Worm (Caenorhabditis elegans): Measurements from ENCODE around the gene mrp-4.

mrp-4 gene

DNA sequence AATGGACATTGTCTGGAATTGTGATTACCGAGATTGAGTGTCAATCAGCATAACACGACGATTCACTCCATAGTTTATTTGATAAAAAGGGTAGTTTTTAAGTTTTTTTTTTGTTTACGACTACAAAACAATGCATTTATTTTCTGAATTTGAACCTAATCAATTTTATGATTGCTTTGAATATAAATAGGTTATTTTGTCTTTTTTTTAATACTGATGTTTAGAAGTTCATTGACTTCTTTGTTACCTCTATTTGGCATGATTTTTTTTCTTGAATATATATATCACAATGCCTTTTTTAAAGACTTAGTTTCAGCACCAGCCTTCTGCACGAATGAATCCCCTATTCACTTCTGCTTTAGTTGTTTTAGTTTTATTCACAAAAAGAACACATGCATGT lies 14.6 kb upstream of the mrp-4 start, which contains the start of gene R07B1.13:
R07B1.13 (plus strand) TSS at position 301 of the 400 bp plus-strand sequence.
- TF ChIP-seq mdl-1 (tag; optimal IDR thresholded peaks at IDR 0.05) (no peak), skn-1 (tag; optimal IDR thresholded peaks at IDR 0.05) (no peak), nhr-6 (tag; optimal IDR thresholded peaks at IDR 0.05) (no peak), unc-55 (GFP tag; optimal IDR thresholded peaks at IDR 0.05) (no peak), ZK546.5 (tag; optimal IDR thresholded peaks at IDR 0.05) (no peak), alr-1 (tag; optimal IDR thresholded peaks at IDR 0.05) (no peak)

DNA sequence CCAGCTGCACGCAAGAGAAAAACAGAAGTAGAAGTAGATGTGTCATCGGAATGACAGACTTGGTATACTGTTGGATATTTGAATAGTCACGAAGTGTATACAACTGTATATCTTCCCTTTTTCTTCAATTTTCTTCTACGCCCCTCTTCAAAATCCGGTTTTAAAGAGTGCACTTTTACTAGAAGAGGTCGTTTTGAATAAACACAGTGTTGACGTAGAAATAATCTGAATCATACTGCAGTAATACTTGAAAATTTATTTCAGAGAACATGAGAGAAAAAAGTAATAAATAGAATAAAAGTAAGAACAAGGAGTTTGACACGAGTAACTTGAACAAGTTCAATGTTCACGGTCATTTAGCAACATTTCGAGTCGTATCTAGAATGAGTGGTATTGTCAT lies 11.5 kb upstream of the mrp-4 start, which contains the start of gene R07B1.8:
R07B1.8 (minus strand) TSS at position 101 of the 400 bp plus-strand sequence.
- no peak for TF ChIP-seq C34F6.9 (tag; optimal IDR thresholded peaks at IDR 0.05)
- TF ChIP-seq ztf-1 (GFP tag; conservative IDR thresholded peaks at IDR 0.05): no peak
- TF ChIP-seq nhr-129 (tag; optimal IDR thresholded peaks at IDR 0.05): no peak
- TF ChIP-seq crh-2 (tag; optimal IDR thresholded peaks at IDR 0.05): no peak
- no peak for TF ChIP-seq ceh-82 (tag; optimal IDR thresholded peaks at IDR 0.05)
- TF ChIP-seq R02D3.7 (tag; optimal IDR thresholded peaks at IDR 0.05): no peak
- no peak for TF ChIP-seq sma-3 (GFP tag; optimal IDR thresholded peaks at IDR 0.05)
- no peak for TF ChIP-seq F13H6.1 (tag; optimal IDR thresholded peaks at IDR 0.05)
- TF ChIP-seq aly-2 (tag; optimal IDR thresholded peaks at IDR 0.05): no peak
- no peak for TF ChIP-seq nhr-21 (tag; optimal IDR thresholded peaks at IDR 0.05)
- no peak for TF ChIP-seq elt-3 (tag; optimal IDR thresholded peaks at IDR 0.05)
- no peak for TF ChIP-seq unc-62 (GFP tag; optimal IDR thresholded peaks at IDR 0.05)
- no peak for TF ChIP-seq lin-13 (GFP tag; optimal IDR thresholded peaks at IDR 0.05)
- no peak for TF ChIP-seq sem-4 (tag; optimal IDR thresholded peaks at IDR 0.05)
- TF ChIP-seq unc-39 (tag; optimal IDR thresholded peaks at IDR 0.05): no peak
- no peak for TF ChIP-seq unc-55 (GFP tag; optimal IDR thresholded peaks at IDR 0.05)

DNA sequence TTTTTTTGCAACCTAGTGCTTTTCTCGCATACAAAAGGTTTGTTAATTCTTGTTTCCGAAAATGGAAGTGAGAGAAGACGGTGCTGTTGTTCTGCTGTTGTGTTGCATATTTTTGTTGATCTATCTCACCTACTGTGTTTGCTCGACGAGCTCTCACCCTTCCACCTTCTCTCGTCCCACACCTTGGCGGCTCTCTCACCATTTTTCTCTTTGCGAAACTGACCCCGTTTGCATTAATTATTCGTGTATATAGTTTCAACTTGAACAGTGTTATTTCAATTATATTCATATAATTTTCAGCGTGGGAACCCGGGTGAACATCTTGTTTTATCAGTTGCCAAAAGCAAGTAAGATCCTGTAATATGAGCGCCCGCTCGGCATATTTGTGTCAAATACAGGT lies 7.0 kb upstream of the mrp-4 start, which contains the start of gene R07B1.9:
R07B1.9 (plus strand) TSS at position 301 of the 400 bp plus-strand sequence.
- TF ChIP-seq ztf-1 (GFP tag; conservative IDR thresholded peaks at IDR 0.05) (no peak), peb-1 (tag; optimal IDR thresholded peaks at IDR 0.05) (no peak), nhr-25 (tag; optimal IDR thresholded peaks at IDR 0.05) (no peak), nhr-129 (tag; optimal IDR thresholded peaks at IDR 0.05) (no peak), unc-55 (GFP tag; optimal IDR thresholded peaks at IDR 0.05) (no peak), mdl-1 (tag; optimal IDR thresholded peaks at IDR 0.05) (no peak), sma-3 (GFP tag; optimal IDR thresholded peaks at IDR 0.05) (no peak), nhr-77 (tag; optimal IDR thresholded peaks at IDR 0.05) (no peak), nhr-6 (tag; optimal IDR thresholded peaks at IDR 0.05) (no peak), nhr-23 (tag; optimal IDR thresholded peaks at IDR 0.05) (no peak), mab-5 (tag; optimal IDR thresholded peaks at IDR 0.05) (no peak), snpc-4 (tag; optimal IDR thresholded peaks at IDR 0.05) (no peak), F13H6.1 (tag; optimal IDR thresholded peaks at IDR 0.05) (no peak), ceh-16 (tag; optimal IDR thresholded peaks at IDR 0.05) (no peak), zag-1 (tag; optimal IDR thresholded peaks at IDR 0.05) (no peak)

DNA sequence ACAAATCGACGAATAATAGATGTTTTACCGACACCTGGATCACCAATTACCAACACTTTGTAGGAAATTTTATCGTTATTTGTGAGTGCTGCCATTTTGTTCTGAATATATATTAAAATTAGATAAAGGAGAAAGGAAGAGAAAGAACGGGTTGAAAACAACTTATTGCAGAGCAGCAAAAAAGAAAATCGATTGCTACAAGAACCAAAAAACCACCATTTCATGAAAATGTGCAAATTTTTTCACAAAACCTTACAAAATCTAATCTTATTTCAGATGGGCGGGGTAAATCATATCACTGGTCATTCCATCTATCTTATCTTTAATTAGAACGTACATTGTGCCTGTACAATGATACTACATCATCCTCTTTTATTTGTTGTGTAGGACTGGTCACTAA lies 2.0 kb upstream of the mrp-4 start, which contains the start of gene glo-1:
glo-1 (minus strand) TSS at position 101 of the 400 bp plus-strand sequence.
- no peak for TF ChIP-seq snpc-4 (tag; optimal IDR thresholded peaks at IDR 0.05)
- no peak for TF ChIP-seq mbf-1 (tag; optimal IDR thresholded peaks at IDR 0.05)
- no peak for TF ChIP-seq peb-1 (tag; optimal IDR thresholded peaks at IDR 0.05)
- TF ChIP-seq nhr-77 (tag; optimal IDR thresholded peaks at IDR 0.05): no peak
- no peak for TF ChIP-seq skn-1 (tag; optimal IDR thresholded peaks at IDR 0.05)
- TF ChIP-seq dmd-4 (tag; optimal IDR thresholded peaks at IDR 0.05): no peak
- no peak for TF ChIP-seq lin-13 (GFP tag; optimal IDR thresholded peaks at IDR 0.05)
- TF ChIP-seq blmp-1 (tag; optimal IDR thresholded peaks at IDR 0.05; ENCODE audit: insufficient read depth): no peak
- TF ChIP-seq F13H6.1 (tag; optimal IDR thresholded peaks at IDR 0.05): no peak
- no peak for TF ChIP-seq nhr-10 (tag; optimal IDR thresholded peaks at IDR 0.05)
- TF ChIP-seq ceh-82 (tag; optimal IDR thresholded peaks at IDR 0.05): no peak
- TF ChIP-seq sma-3 (GFP tag; optimal IDR thresholded peaks at IDR 0.05): no peak
- TF ChIP-seq mab-5 (tag; optimal IDR thresholded peaks at IDR 0.05): no peak

DNA sequence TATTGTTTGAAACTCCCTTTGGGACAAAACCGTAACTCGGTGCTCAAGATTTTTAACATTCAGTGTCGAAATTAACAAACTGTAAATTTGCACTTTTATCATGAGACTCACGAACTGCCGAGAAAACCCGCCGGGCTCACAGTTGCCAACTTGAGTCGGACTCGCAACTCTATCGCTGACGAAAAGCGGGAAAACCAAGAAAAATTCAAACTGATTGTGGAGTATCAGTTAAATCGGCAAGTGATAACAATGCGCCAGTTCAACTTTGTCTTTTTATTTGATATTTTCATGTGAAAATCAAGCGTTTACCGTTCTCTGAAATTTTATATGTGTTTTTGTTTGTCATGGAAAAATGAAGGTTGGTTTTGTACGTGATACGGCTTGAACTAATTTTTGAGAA lies 1.5 kb upstream of the mrp-4 start:
- TF ChIP-seq fos-1 (tag; optimal IDR thresholded peaks at IDR 0.05): peak; percentile 85
- TF ChIP-seq lin-13 (GFP tag; optimal IDR thresholded peaks at IDR 0.05): no peak

Measured in whole organism, L2 larva.